Worm (Caenorhabditis elegans) whole organism, young adult: ENCODE measurements around the gene bmk-1.

Experiments
- ccch-3 ChIP-seq: fragments of 200-800 bp; sonication (Bioruptor generic); optimal IDR thresholded peaks from 2 replicates; lab custom pipeline; 2018; ENCODE audit warnings: mild to moderate bottlenecking, missing genetic modification characterization, missing compliant biosample characterization
- cebp-2 ChIP-seq: fragments of 200-800 bp; sonication (Bioruptor generic); IDR thresholded peaks from 2 replicates; pipeline ENCODE4 v1.3.6; 2022; ENCODE audit warnings: missing genetic modification characterization, missing compliant biosample characterization
- dpl-1 ChIP-seq: fragments of 150-350 bp; optimal IDR thresholded peaks from 2 replicates; lab custom pipeline; 2014; ENCODE audit warnings: missing biosample characterization, missing genetic modification reagents, missing genetic modification characterization
- sea-2 ChIP-seq: fragments of 200-800 bp; sonication (Bioruptor generic); IDR thresholded peaks from 2 replicates; pipeline ENCODE4 v1.3.6; 2022; ENCODE audit warnings: missing genetic modification characterization, missing compliant biosample characterization
- snpc-1.1 ChIP-seq: sonication (generic microtip); optimal IDR thresholded peaks from 2 replicates; lab custom pipeline; 2017; ENCODE audit warnings: missing genetic modification characterization, mild to moderate bottlenecking, missing compliant biosample characterization, antibody characterized with exemption, moderate library complexity, missing genotype, missing genetic modification reagents; ENCODE audit not compliant: insufficient read depth
- snpc-4 ChIP-seq, 5 experiments: fragments of 150-350 bp in 1 of 5; sonication (generic microtip) in 4 of 5; optimal IDR thresholded peaks; 2 replicates each; lab custom pipeline; 2014 to 2018; ENCODE audit warnings: missing genetic modification characterization in 5 of 5, missing biosample characterization in 3 of 5, antibody characterized with exemption in 2 of 5, mild to moderate bottlenecking in 2 of 5, missing compliant biosample characterization in 2 of 5, missing genotype in 2 of 5, moderate library complexity in 2 of 5, missing genetic modification reagents in 1 of 5
- unc-62 ChIP-seq: fragments of 150-350 bp; optimal IDR thresholded peaks from 2 replicates; lab custom pipeline; 2014; ENCODE audit warnings: missing biosample characterization, missing genetic modification reagents, missing genetic modification characterization

- TF ChIP-seq sea-2 (no peak), ccch-3 (no peak), unc-62 (no peak), cebp-2 (no peak), snpc-4 (GFP tag; optimal IDR thresholded peaks at IDR 0.05; lab: Kevin White, UChicago) (no peak), snpc-4 (tag; optimal IDR thresholded peaks at IDR 0.05; lab: Kevin White, UChicago) (no peak), dpl-1 (no peak), snpc-1.1 (tag; lab: Kevin White, UChicago) (no peak)
Measured at ce11 chrV:14478979-14479378, 22.2 kb upstream of the bmk-1 start, which contains the start of gene clec-55.
